Worm (Caenorhabditis elegans) whole organism, L1 larva: ENCODE measurements around the gene F53C3.7.

Experiments used
- C16A3.4 ChIP-seq: fragments of 150-350 bp; optimal IDR thresholded peaks from 2 replicates; lab custom pipeline; 2014; ENCODE audit warnings: missing biosample characterization, missing genetic modification characterization
- ceh-82 ChIP-seq, 3 experiments: fragments of 150-350 bp in 1 of 3; sonication (generic microtip) in 2 of 3; optimal IDR thresholded peaks; 2 replicates each; lab custom pipeline; 2014 to 2017; ENCODE audit warnings: missing biosample characterization in 3 of 3, missing genetic modification characterization in 3 of 3
- ces-1 ChIP-seq: fragments of 150-350 bp; optimal IDR thresholded peaks from 2 replicates; lab custom pipeline; 2014; ENCODE audit warnings: missing biosample characterization, missing genetic modification reagents, missing genetic modification characterization
- dpl-1 ChIP-seq, 3 experiments: fragments of 150-350 bp in 2 of 3; sonication (generic microtip) in 1 of 3; optimal IDR thresholded peaks; 2 replicates each; lab custom pipeline; 2014 to 2017; ENCODE audit warnings: missing biosample characterization in 3 of 3, missing genetic modification characterization in 3 of 3, missing genetic modification reagents in 3 of 3
- dsc-1 ChIP-seq: sonication (generic microtip); optimal IDR thresholded peaks from 2 replicates; lab custom pipeline; 2016; ENCODE audit warnings: mild to moderate bottlenecking, missing genetic modification characterization, missing compliant biosample characterization
- efl-1 ChIP-seq, 4 experiments: fragments of 150-350 bp; optimal IDR thresholded peaks in 3 of 4; peaks in 1 of 4; 1 replicate in 1 of 4; 2 replicates in 3 of 4; lab custom pipeline; 2014; ENCODE audit warnings: missing biosample characterization in 2 of 4, missing genetic modification characterization in 2 of 4, missing genetic modification reagents in 2 of 4
- elt-2 ChIP-seq: sonication (generic microtip); optimal IDR thresholded peaks from 2 replicates; lab custom pipeline; 2016; ENCODE audit warnings: missing genetic modification characterization, mild to moderate bottlenecking, inconsistent platforms, missing compliant biosample characterization, missing genetic modification reagents
- ets-5 ChIP-seq: fragments of 200-800 bp; sonication (Bioruptor generic); IDR thresholded peaks from 2 replicates; pipeline ENCODE4 v1.3.6; 2022; ENCODE audit warnings: missing genetic modification characterization, missing compliant biosample characterization
- fos-1 ChIP-seq: fragments of 150-350 bp; optimal IDR thresholded peaks from 2 replicates; lab custom pipeline; 2014; ENCODE audit warnings: missing biosample characterization, missing genetic modification characterization
- grh-1 ChIP-seq: fragments of 200-800 bp; sonication (Bioruptor generic); IDR thresholded peaks from 2 replicates; pipeline ENCODE4 v1.3.6; 2022; ENCODE audit warnings: missing genetic modification reagents, missing genetic modification characterization, missing compliant biosample characterization
- hpl-2 ChIP-seq: fragments of 150-350 bp; optimal IDR thresholded peaks from 2 replicates; lab custom pipeline; 2014; ENCODE audit warnings: missing biosample characterization, missing genetic modification reagents, missing genetic modification characterization
- irx-1 ChIP-seq: sonication (generic microtip); optimal IDR thresholded peaks from 2 replicates; lab custom pipeline; 2016; ENCODE audit warnings: missing genetic modification characterization, missing compliant biosample characterization
- isw-1 ChIP-seq: fragments of 200-800 bp; sonication (Bioruptor generic); IDR thresholded peaks from 2 replicates; pipeline ENCODE4 v1.3.6; 2022; ENCODE audit warnings: missing genetic modification characterization, missing compliant biosample characterization
- lin-13 ChIP-seq: fragments of 150-350 bp; optimal IDR thresholded peaks from 2 replicates; lab custom pipeline; 2014; ENCODE audit warnings: missing biosample characterization, missing genetic modification reagents, missing genetic modification characterization
- lin-14 ChIP-seq: fragments of 200-800 bp; sonication (Bioruptor generic); optimal IDR thresholded peaks from 2 replicates; lab custom pipeline; 2018; ENCODE audit warnings: mild to moderate bottlenecking, missing genetic modification characterization, moderate library complexity, missing compliant biosample characterization
- lin-35 ChIP-seq, 2 experiments: fragments of 150-350 bp; optimal IDR thresholded peaks; 2 replicates each; lab custom pipeline; 2014; ENCODE audit warnings: missing biosample characterization in 2 of 2, missing genetic modification characterization in 2 of 2, missing genetic modification reagents in 2 of 2
- lin-39 ChIP-seq: fragments of 150-350 bp; optimal IDR thresholded peaks from 2 replicates; lab custom pipeline; 2014; ENCODE audit warnings: missing biosample characterization, missing genetic modification reagents, missing genetic modification characterization
- lir-3 ChIP-seq: sonication (generic microtip); optimal IDR thresholded peaks from 2 replicates; lab custom pipeline; 2016; ENCODE audit warnings: mild to moderate bottlenecking, missing genetic modification characterization, moderate library complexity, missing compliant biosample characterization; ENCODE audit not compliant: poor library complexity
- lsy-2 ChIP-seq, 2 experiments: fragments of 150-350 bp; optimal IDR thresholded peaks; 2 replicates each; lab custom pipeline; 2014; ENCODE audit warnings: missing biosample characterization in 2 of 2, missing genetic modification characterization in 2 of 2
- mep-1 ChIP-seq: fragments of 150-350 bp; optimal IDR thresholded peaks from 2 replicates; lab custom pipeline; 2014; ENCODE audit warnings: missing biosample characterization, missing genetic modification characterization
- nhr-19 ChIP-seq: fragments of 200-800 bp; sonication (Bioruptor generic); conservative IDR thresholded peaks from 2 replicates; pipeline ENCODE4 v1.3.6; 2022; ENCODE audit warnings: missing genetic modification characterization, missing compliant biosample characterization
- nhr-20 ChIP-seq: sonication (generic microtip); optimal IDR thresholded peaks from 2 replicates; lab custom pipeline; 2016; ENCODE audit warnings: mild to moderate bottlenecking, missing genetic modification characterization, missing compliant biosample characterization
- nhr-47 ChIP-seq: sonication (generic microtip); optimal IDR thresholded peaks from 2 replicates; lab custom pipeline; 2016; ENCODE audit warnings: mild to moderate bottlenecking, missing genetic modification characterization, moderate library complexity, missing compliant biosample characterization
- nhr-71 ChIP-seq: sonication (generic microtip); optimal IDR thresholded peaks from 2 replicates; lab custom pipeline; 2016; ENCODE audit warnings: mild to moderate bottlenecking, missing genetic modification characterization, moderate library complexity, missing compliant biosample characterization
- nhr-77 ChIP-seq: fragments of 150-350 bp; optimal IDR thresholded peaks from 2 replicates; lab custom pipeline; 2014; ENCODE audit warnings: missing biosample characterization, missing genetic modification characterization
- nhr-90 ChIP-seq: sonication (generic microtip); optimal IDR thresholded peaks from 2 replicates; lab custom pipeline; 2016; ENCODE audit warnings: mild to moderate bottlenecking, missing genetic modification characterization, missing compliant biosample characterization; ENCODE audit not compliant: poor library complexity
- snpc-4 ChIP-seq: fragments of 150-350 bp; optimal IDR thresholded peaks from 2 replicates; lab custom pipeline; 2014; ENCODE audit warnings: missing biosample characterization, missing genetic modification characterization
- sptf-1 ChIP-seq: fragments of 150-350 bp; optimal IDR thresholded peaks from 2 replicates; lab custom pipeline; 2014; ENCODE audit warnings: missing biosample characterization, missing genetic modification characterization
- swsn-7 ChIP-seq: sonication (generic microtip); optimal IDR thresholded peaks from 2 replicates; lab custom pipeline; 2016; ENCODE audit warnings: missing genetic modification characterization, missing compliant biosample characterization
- tbx-2 ChIP-seq: sonication (generic microtip); optimal IDR thresholded peaks from 2 replicates; lab custom pipeline; 2016; ENCODE audit warnings: missing genetic modification characterization, missing compliant biosample characterization
- unc-98 ChIP-seq: fragments of 200-800 bp; sonication (Bioruptor generic); IDR thresholded peaks from 2 replicates; pipeline ENCODE4 v1.3.6; 2022; ENCODE audit warnings: missing genetic modification characterization, missing compliant biosample characterization
- vab-15 ChIP-seq: sonication (generic microtip); optimal IDR thresholded peaks from 2 replicates; lab custom pipeline; 2017; ENCODE audit warnings: missing genotype, mild to moderate bottlenecking, missing genetic modification characterization, missing compliant biosample characterization
- xbp-1 ChIP-seq: sonication (generic microtip); optimal IDR thresholded peaks from 2 replicates; lab custom pipeline; 2016; ENCODE audit warnings: missing genetic modification characterization, missing compliant biosample characterization
- ztf-4 ChIP-seq: fragments of 150-350 bp; optimal IDR thresholded peaks from 2 replicates; lab custom pipeline; 2014; ENCODE audit warnings: missing biosample characterization, missing genetic modification characterization

F53C3.7 gene

ce11 chrII:3911284-3911683, 16.4 kb downstream of the F53C3.7 start:
- no peak for TF ChIP-seq lin-39 (tag; lab: Kevin White, UChicago)
- TF ChIP-seq efl-1 (optimal IDR thresholded peaks at IDR 0.05; lab: Kevin White, UChicago), result no peak
- TF ChIP-seq efl-1 (GFP tag; optimal IDR thresholded peaks at IDR 0.05 in 1 of 2; lab: Kevin White, UChicago), result peak in 1 of 2 experiments; percentile 44
- no peak for TF ChIP-seq dpl-1 (GFP tag; optimal IDR thresholded peaks at IDR 0.05; lab: Kevin White, UChicago)
- TF ChIP-seq ces-1 (GFP tag; lab: Kevin White, UChicago), result no peak
- peak in 1 of 3 experiments; percentile 23 for TF ChIP-seq ceh-82 (tag; optimal IDR thresholded peaks at IDR 0.05; lab: Kevin White, UChicago)
- TF ChIP-seq lin-35 (GFP tag; optimal IDR thresholded peaks at IDR 0.05; lab: Kevin White, UChicago), result peak in 1 of 2 experiments; percentile 46
- TF ChIP-seq nhr-71, result peak; percentile 20
- TF ChIP-seq tbx-2, result no peak
- peak; percentile 32 for TF ChIP-seq nhr-90 (tag; lab: Kevin White, UChicago)
- peak; percentile 21 for TF ChIP-seq nhr-77 (tag; lab: Kevin White, UChicago)
- no peak for TF ChIP-seq lin-13
- TF ChIP-seq nhr-20 (tag; lab: Kevin White, UChicago), result peak; percentile 56
- TF ChIP-seq swsn-7, result no peak
- 0 out of 2 replicates have a peak, but pooled peaks have one; percentile 16 for TF ChIP-seq nhr-19 (GFP tag; lab: Robert Waterston, UW)
- TF ChIP-seq C16A3.4 (tag; lab: Kevin White, UChicago), result peak; percentile 4
- peak; percentile 67 for TF ChIP-seq lin-14 (GFP tag; lab: Kevin White, UChicago)
- peak; percentile 85 for TF ChIP-seq elt-2

ce11 chrII:3911716-3912115, 16.9 kb downstream of the F53C3.7 start, which contains the start of gene F53C3.1:
Gene F53C3.1, plus strand, starts transcription at chrII:3912016.
- TF ChIP-seq snpc-4 (tag; lab: Kevin White, UChicago) (no peak), ztf-4 (no peak), C16A3.4 (tag; lab: Kevin White, UChicago) (no peak), unc-98 (GFP tag; lab: Robert Waterston, UW) (no peak), xbp-1 (tag; lab: Kevin White, UChicago) (no peak), lsy-2 (tag; optimal IDR thresholded peaks at IDR 0.05; lab: Kevin White, UChicago) (no peak), ets-5 (GFP tag; lab: Robert Waterston, UW) (no peak)
- TF ChIP-seq, all 84 proteins: peak for 0

DNA sequence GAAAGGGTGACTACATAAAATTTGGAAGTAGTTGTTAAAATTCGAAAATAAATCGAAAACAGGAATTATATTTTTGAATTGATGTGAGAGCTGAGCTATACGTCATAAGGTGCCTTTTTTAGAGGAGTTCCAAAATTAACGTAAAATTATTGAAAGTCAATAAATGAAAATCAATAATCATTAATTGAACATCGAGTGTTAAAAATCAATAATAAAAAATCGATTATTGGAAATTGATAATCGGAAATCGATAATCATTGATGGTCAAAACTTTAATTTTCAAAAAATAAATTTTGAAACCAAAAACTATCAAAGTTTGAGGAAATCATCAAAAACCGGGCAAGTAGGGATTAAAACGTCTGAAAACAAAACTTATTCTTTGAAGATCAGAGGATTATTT, 18.8 kb downstream of the F53C3.7 start:
- no peak for TF ChIP-seq isw-1 (GFP tag; lab: Robert Waterston, UW)
- TF ChIP-seq unc-98 (GFP tag; lab: Robert Waterston, UW), result no peak
- TF ChIP-seq nhr-47 (tag; lab: Kevin White, UChicago), result no peak
- no peak for TF ChIP-seq lir-3 (tag; lab: Kevin White, UChicago)
- no peak for TF ChIP-seq lin-14 (GFP tag; lab: Kevin White, UChicago)
- TF ChIP-seq hpl-2 (GFP tag; lab: Kevin White, UChicago), result no peak
- no peak for TF ChIP-seq fos-1 (tag; lab: Kevin White, UChicago)
- no peak for TF ChIP-seq mep-1 (tag; lab: Kevin White, UChicago)
- no peak for TF ChIP-seq grh-1 (GFP tag; lab: Robert Waterston, UW)
- TF ChIP-seq nhr-19 (GFP tag; lab: Robert Waterston, UW), result no peak
- no peak for TF ChIP-seq lin-13
- no peak for TF ChIP-seq ztf-4
- TF ChIP-seq irx-1 (tag; lab: Kevin White, UChicago), result no peak
- no peak for TF ChIP-seq sptf-1 (tag; lab: Kevin White, UChicago)

ce11 chrII:3917985-3918633, 23.3 kb downstream of the F53C3.7 start:
- TF ChIP-seq dsc-1 (tag; lab: Kevin White, UChicago), result peak; percentile 91
- no peak for TF ChIP-seq vab-15
